Worm (Caenorhabditis elegans) whole organism, late embryonic: Measurements from ENCODE around the gene Y116A8A.7.

Source experiments
- C08G9.2 ChIP-seq: sonication (generic microtip); optimal IDR thresholded peaks from 2 replicates; lab custom pipeline; 2016; ENCODE audit warnings: mild to moderate bottlenecking, missing genetic modification characterization, moderate library complexity, missing compliant biosample characterization
- F13H6.1 ChIP-seq: sonication (generic microtip); optimal IDR thresholded peaks from 2 replicates; lab custom pipeline; 2016; ENCODE audit warnings: missing genetic modification characterization, missing compliant biosample characterization
- K02D7.2 ChIP-seq: sonication (generic microtip); optimal IDR thresholded peaks from 2 replicates; lab custom pipeline; 2017; ENCODE audit warnings: mild to moderate bottlenecking, missing genetic modification characterization, missing compliant biosample characterization
- K09A11.1 ChIP-seq: sonication (generic microtip); optimal IDR thresholded peaks from 2 replicates; lab custom pipeline; 2017; ENCODE audit warnings: antibody characterized with exemption, mild to moderate bottlenecking, missing genetic modification characterization, missing compliant biosample characterization; ENCODE audit not compliant: insufficient read depth
- T23F11.4 ChIP-seq: fragments of 200-800 bp; sonication (Bioruptor generic); optimal IDR thresholded peaks from 2 replicates; lab custom pipeline; 2018; ENCODE audit warnings: mild to moderate bottlenecking, missing genetic modification characterization, missing compliant biosample characterization
- Y22D7AL.16 ChIP-seq: sonication (generic microtip); optimal IDR thresholded peaks from 2 replicates; lab custom pipeline; 2016; ENCODE audit warnings: missing genetic modification characterization, missing compliant biosample characterization
- ama-1 ChIP-seq: fragments of 150-350 bp; optimal IDR thresholded peaks from 2 replicates; lab custom pipeline; 2014
- ceh-14 ChIP-seq: sonication (generic microtip); optimal IDR thresholded peaks from 2 replicates; lab custom pipeline; 2016; ENCODE audit warnings: missing genotype, missing genetic modification characterization, missing compliant biosample characterization
- ceh-18 ChIP-seq: sonication (generic microtip); optimal IDR thresholded peaks from 2 replicates; lab custom pipeline; 2016; ENCODE audit warnings: missing genetic modification characterization, missing compliant biosample characterization
- ceh-19 ChIP-seq: fragments of 200-800 bp; sonication (Bioruptor generic); optimal IDR thresholded peaks from 2 replicates; lab custom pipeline; 2018; ENCODE audit warnings: mild to moderate bottlenecking, missing genetic modification characterization, missing compliant biosample characterization
- ceh-2 ChIP-seq: sonication (generic microtip); optimal IDR thresholded peaks from 2 replicates; lab custom pipeline; 2016; ENCODE audit warnings: missing genotype, missing genetic modification characterization, missing compliant biosample characterization
- ceh-24 ChIP-seq: sonication (generic microtip); optimal IDR thresholded peaks from 2 replicates; lab custom pipeline; 2016; ENCODE audit warnings: mild to moderate bottlenecking, missing genetic modification characterization, missing compliant biosample characterization
- ceh-30 ChIP-seq: fragments of 150-350 bp; optimal IDR thresholded peaks from 2 replicates; lab custom pipeline; 2014; ENCODE audit warnings: missing biosample characterization, missing genetic modification characterization
- ceh-6 ChIP-seq: fragments of 200-800 bp; sonication (Bioruptor generic); optimal IDR thresholded peaks from 2 replicates; lab custom pipeline; 2018; ENCODE audit warnings: mild to moderate bottlenecking, missing genetic modification characterization, missing compliant biosample characterization
- ceh-9 ChIP-seq: sonication (generic microtip); optimal IDR thresholded peaks from 2 replicates; lab custom pipeline; 2016; ENCODE audit warnings: mild to moderate bottlenecking, missing genetic modification characterization, inconsistent platforms, missing compliant biosample characterization
- dmd-4 ChIP-seq: sonication (generic microtip); optimal IDR thresholded peaks from 2 replicates; lab custom pipeline; 2016; ENCODE audit warnings: borderline replicate concordance, missing genetic modification characterization, missing compliant biosample characterization
- dve-1 ChIP-seq: sonication (generic microtip); optimal IDR thresholded peaks from 2 replicates; lab custom pipeline; 2017; ENCODE audit warnings: antibody characterized with exemption, mild to moderate bottlenecking, missing genetic modification characterization, missing compliant biosample characterization
- elt-2 ChIP-seq: sonication (generic microtip); optimal IDR thresholded peaks from 2 replicates; lab custom pipeline; 2016; ENCODE audit warnings: missing genetic modification reagents, missing genetic modification characterization, missing compliant biosample characterization
- eyg-1 ChIP-seq: sonication (generic microtip); optimal IDR thresholded peaks from 2 replicates; lab custom pipeline; 2016; ENCODE audit warnings: missing genotype, missing genetic modification characterization, missing compliant biosample characterization
- fkh-10 ChIP-seq: fragments of 150-350 bp; optimal IDR thresholded peaks from 2 replicates; lab custom pipeline; 2014; ENCODE audit warnings: missing biosample characterization, missing genetic modification reagents, missing genetic modification characterization
- fkh-6 ChIP-seq: sonication (generic microtip); optimal IDR thresholded peaks from 2 replicates; lab custom pipeline; 2016; ENCODE audit warnings: missing genetic modification characterization, missing compliant biosample characterization
- gmeb-2 ChIP-seq: sonication (generic microtip); optimal IDR thresholded peaks from 2 replicates; lab custom pipeline; 2016; ENCODE audit warnings: missing genetic modification characterization, inconsistent platforms, missing compliant biosample characterization
- hlh-13 ChIP-seq: fragments of 200-800 bp; sonication (Bioruptor generic); optimal IDR thresholded peaks from 2 replicates; lab custom pipeline; 2018; ENCODE audit warnings: mild to moderate bottlenecking, missing genetic modification characterization, missing compliant biosample characterization
- hlh-6 ChIP-seq: sonication (generic microtip); optimal IDR thresholded peaks from 2 replicates; lab custom pipeline; 2016; ENCODE audit warnings: missing genotype, missing genetic modification characterization, missing compliant biosample characterization
- hlh-8 ChIP-seq: sonication (generic microtip); optimal IDR thresholded peaks from 2 replicates; lab custom pipeline; 2016; ENCODE audit warnings: missing genotype, missing genetic modification characterization, missing compliant biosample characterization
- lim-6 ChIP-seq: sonication (generic microtip); optimal IDR thresholded peaks from 2 replicates; lab custom pipeline; 2016; ENCODE audit warnings: missing genetic modification characterization, missing compliant biosample characterization
- lin-11 ChIP-seq: fragments of 200-800 bp; sonication (Bioruptor generic); optimal IDR thresholded peaks from 2 replicates; lab custom pipeline; 2018; ENCODE audit warnings: mild to moderate bottlenecking, missing genetic modification characterization, missing compliant biosample characterization
- mec-3 ChIP-seq: sonication (generic microtip); optimal IDR thresholded peaks from 2 replicates; lab custom pipeline; 2016; ENCODE audit warnings: borderline replicate concordance, missing genetic modification characterization, missing compliant biosample characterization
- nfya-1 ChIP-seq: sonication (generic microtip); optimal IDR thresholded peaks from 2 replicates; lab custom pipeline; 2017; ENCODE audit warnings: missing genetic modification characterization, mild to moderate bottlenecking, missing compliant biosample characterization, antibody characterized with exemption, moderate library complexity
- nhr-11 ChIP-seq: fragments of 150-350 bp; optimal IDR thresholded peaks from 2 replicates; lab custom pipeline; 2014; ENCODE audit warnings: missing biosample characterization, missing genetic modification characterization
- nhr-232 ChIP-seq: sonication (generic microtip); optimal IDR thresholded peaks from 2 replicates; lab custom pipeline; 2016; ENCODE audit warnings: missing genetic modification characterization, missing compliant biosample characterization
- npax-4 ChIP-seq: sonication (generic microtip); optimal IDR thresholded peaks from 2 replicates; lab custom pipeline; 2016; ENCODE audit warnings: missing genetic modification characterization, missing compliant biosample characterization
- pag-3 ChIP-seq: sonication (generic microtip); optimal IDR thresholded peaks from 2 replicates; lab custom pipeline; 2016; ENCODE audit warnings: missing compliant biosample characterization, missing genetic modification characterization, borderline replicate concordance
- pax-1 ChIP-seq: fragments of 150-350 bp; optimal IDR thresholded peaks from 2 replicates; lab custom pipeline; 2014; ENCODE audit warnings: missing biosample characterization, missing genetic modification characterization
- pha-4 ChIP-seq: fragments of 150-350 bp; optimal IDR thresholded peaks from 2 replicates; lab custom pipeline; 2018; ENCODE audit warnings: missing biosample characterization, missing genetic modification reagents, missing genetic modification characterization
- ref-2 ChIP-seq: sonication (generic microtip); optimal IDR thresholded peaks from 2 replicates; lab custom pipeline; 2016; ENCODE audit warnings: missing genetic modification characterization, missing compliant biosample characterization
- rnt-1 ChIP-seq: sonication (generic microtip); optimal IDR thresholded peaks from 2 replicates; lab custom pipeline; 2016; ENCODE audit warnings: missing genetic modification characterization, missing compliant biosample characterization
- sox-2 ChIP-seq: fragments of 200-800 bp; sonication (Bioruptor generic); IDR thresholded peaks from 2 replicates; pipeline ENCODE4 v1.3.6; 2022; ENCODE audit warnings: missing genetic modification reagents, missing genetic modification characterization, missing compliant biosample characterization
- sox-4 ChIP-seq: sonication (generic microtip); optimal IDR thresholded peaks from 2 replicates; lab custom pipeline; 2017; ENCODE audit warnings: mild to moderate bottlenecking, missing genetic modification characterization, inconsistent platforms, missing compliant biosample characterization
- tbx-7 ChIP-seq: sonication (generic microtip); optimal IDR thresholded peaks from 2 replicates; lab custom pipeline; 2016; ENCODE audit warnings: missing genotype, missing genetic modification characterization, missing compliant biosample characterization
- unc-42 ChIP-seq: sonication (generic microtip); optimal IDR thresholded peaks from 2 replicates; lab custom pipeline; 2016; ENCODE audit warnings: missing genotype, missing genetic modification characterization, missing compliant biosample characterization
- unc-55 ChIP-seq: sonication (generic microtip); optimal IDR thresholded peaks from 2 replicates; lab custom pipeline; 2017; ENCODE audit warnings: missing biosample characterization, missing genetic modification reagents, missing genetic modification characterization
- unc-86 ChIP-seq: sonication (generic microtip); optimal IDR thresholded peaks from 2 replicates; lab custom pipeline; 2016; ENCODE audit warnings: missing genetic modification characterization, missing compliant biosample characterization
- zip-5 ChIP-seq: sonication (generic microtip); optimal IDR thresholded peaks from 2 replicates; lab custom pipeline; 2016; ENCODE audit warnings: missing genetic modification characterization, missing compliant biosample characterization
- ztf-16 ChIP-seq: sonication (generic microtip); optimal IDR thresholded peaks from 2 replicates; lab custom pipeline; 2017; ENCODE audit warnings: missing genetic modification characterization, missing compliant biosample characterization

Y116A8A.7 gene

DNA sequence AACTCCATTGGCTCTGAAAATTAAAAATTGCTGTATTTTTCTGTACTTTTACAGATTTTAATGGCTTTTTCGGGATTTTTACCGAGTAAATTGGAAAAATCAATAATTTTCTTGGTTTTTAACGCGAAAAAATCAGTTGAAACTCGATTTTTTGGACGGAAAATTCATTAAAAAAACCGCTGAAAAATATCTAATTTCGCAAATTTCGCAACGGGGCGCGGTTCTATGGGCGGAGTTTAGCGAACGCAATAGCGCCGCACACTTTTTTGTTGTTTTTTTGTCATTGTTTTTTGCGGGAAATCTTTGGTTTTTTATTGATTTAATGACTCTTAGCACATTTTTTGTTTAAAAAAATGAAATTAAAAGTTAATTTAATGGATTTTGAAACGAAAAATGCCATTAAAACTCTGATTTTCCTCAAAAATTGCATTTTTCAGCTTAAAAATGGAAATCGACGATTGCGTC lies 33.5 kb downstream of the Y116A8A.7 start, which contains the start of the genes mel-46 and lsy-13 (continued):
- no peak for TF ChIP-seq hlh-13 (GFP tag; lab: Kevin White, UChicago)
- TF ChIP-seq ceh-14 (tag; lab: Kevin White, UChicago): peak; percentile 79
- peak; percentile 82 for TF ChIP-seq unc-42 (tag; lab: Kevin White, UChicago)
- TF ChIP-seq ama-1 (lab: Kevin White, UChicago): no peak
- no peak for TF ChIP-seq pag-3 (tag; lab: Kevin White, UChicago)
- TF ChIP-seq ceh-19 (GFP tag; lab: Kevin White, UChicago): peak; percentile 53
- no peak for TF ChIP-seq Y22D7AL.16
- peak; percentile 4 for TF ChIP-seq dmd-4
- peak; percentile 38 for TF ChIP-seq ztf-16 (tag; lab: Kevin White, UChicago)
- peak; percentile 49 for TF ChIP-seq ceh-2 (tag; lab: Kevin White, UChicago)
- TF ChIP-seq F13H6.1 (tag; lab: Kevin White, UChicago): peak; percentile 39
- peak; percentile 20 for TF ChIP-seq ceh-18 (tag; lab: Kevin White, UChicago)
- no peak for TF ChIP-seq fkh-10 (GFP tag; lab: Kevin White, UChicago)
- TF ChIP-seq gmeb-2: peak; percentile 27
- TF ChIP-seq tbx-7: no peak
- TF ChIP-seq zip-5 (tag; lab: Kevin White, UChicago): peak; percentile 12
- no peak for TF ChIP-seq pha-4 (tag; lab: Kevin White, UChicago)
- TF ChIP-seq ceh-24: no peak
- TF ChIP-seq hlh-6 (tag; lab: Kevin White, UChicago): no peak
- peak; percentile 46 for TF ChIP-seq eyg-1 (tag; lab: Kevin White, UChicago)
- peak; percentile 55 for TF ChIP-seq K02D7.2 (tag; lab: Kevin White, UChicago)
- TF ChIP-seq ref-2 (tag; lab: Kevin White, UChicago): no peak
- peak; percentile 38 for TF ChIP-seq fkh-6
- no peak for TF ChIP-seq unc-55 (GFP tag; lab: Kevin White, UChicago)
- peak; percentile 72 for TF ChIP-seq K09A11.1 (tag; lab: Kevin White, UChicago)
- TF ChIP-seq lin-11: peak; percentile 44
- TF ChIP-seq sox-2: no peak
- no peak for TF ChIP-seq pax-1 (tag; lab: Kevin White, UChicago)
- peak; percentile 32 for TF ChIP-seq nhr-232
- TF ChIP-seq lim-6 (tag; lab: Kevin White, UChicago): no peak
- TF ChIP-seq hlh-8 (tag; lab: Kevin White, UChicago): peak; percentile 20
- peak; percentile 55 for TF ChIP-seq nfya-1 (tag; lab: Kevin White, UChicago)
- TF ChIP-seq nhr-11 (tag; lab: Kevin White, UChicago): no peak
- TF ChIP-seq rnt-1 (tag; lab: Kevin White, UChicago): peak; percentile 27
- no peak for TF ChIP-seq ceh-30
- peak; percentile 16 for TF ChIP-seq T23F11.4 (GFP tag; lab: Kevin White, UChicago)
- TF ChIP-seq sox-4: peak; percentile 70
- TF ChIP-seq dve-1 (tag; lab: Kevin White, UChicago): no peak
- TF ChIP-seq unc-86 (tag; lab: Kevin White, UChicago): no peak
- TF ChIP-seq C08G9.2 (tag; lab: Kevin White, UChicago): no peak
- no peak for TF ChIP-seq ceh-6 (GFP tag; lab: Kevin White, UChicago)

DNA sequence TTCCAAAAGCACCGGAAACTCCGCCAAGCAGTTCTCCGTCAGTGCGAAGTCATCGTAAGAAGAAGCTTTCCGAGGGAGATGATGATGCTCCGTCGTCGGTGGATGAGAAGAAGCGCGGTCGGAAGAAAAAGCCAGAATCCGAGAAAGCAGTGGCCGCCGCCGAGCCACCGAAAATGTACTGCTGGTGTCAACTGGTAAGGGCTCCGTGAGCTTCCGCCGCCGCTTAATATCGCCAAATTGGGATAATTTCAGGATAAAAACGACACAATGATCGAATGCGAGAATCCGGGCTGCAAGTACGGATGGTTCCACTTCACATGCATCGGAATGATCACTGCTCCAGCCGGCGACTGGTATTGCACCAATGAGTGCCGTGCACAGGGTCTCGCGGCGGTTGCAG lies 34.9 kb downstream of the Y116A8A.7 start:
- TF ChIP-seq fkh-10 (GFP tag; lab: Kevin White, UChicago): no peak
- TF ChIP-seq mec-3: no peak
- no peak for TF ChIP-seq sox-2
- TF ChIP-seq ceh-6 (GFP tag; lab: Kevin White, UChicago): no peak
- no peak for TF ChIP-seq ceh-9 (tag; lab: Kevin White, UChicago)
- TF ChIP-seq elt-2 (tag; lab: Kevin White, UChicago): no peak
- no peak for TF ChIP-seq npax-4 (tag; lab: Kevin White, UChicago)
- no peak for TF ChIP-seq hlh-8 (tag; lab: Kevin White, UChicago)
- TF ChIP-seq lim-6 (tag; lab: Kevin White, UChicago): no peak
